Worm (Caenorhabditis elegans): ENCODE measurements around the gene nhr-178.

- TF ChIP-seq C34B4.2 (tag; optimal IDR thresholded peaks at IDR 0.05) = no peak
- no peak for TF ChIP-seq ztf-11 (tag; optimal IDR thresholded peaks at IDR 0.05)
- no peak for TF ChIP-seq ets-5 (GFP tag; IDR thresholded peaks at IDR 0.05)
- TF ChIP-seq snpc-4 (tag; optimal IDR thresholded peaks at IDR 0.05) = no peak
- no peak for TF ChIP-seq unc-62 (GFP tag; optimal IDR thresholded peaks at IDR 0.05)
- TF ChIP-seq pag-3 (tag; optimal IDR thresholded peaks at IDR 0.05; ENCODE audit: borderline replicate concordance, insufficient read depth) = no peak
- TF ChIP-seq egl-27 (tag; optimal IDR thresholded peaks at IDR 0.05) = no peak
- TF ChIP-seq nhr-237 (tag; optimal IDR thresholded peaks at IDR 0.05) = no peak
- no peak for TF ChIP-seq ces-1 (GFP tag; optimal IDR thresholded peaks at IDR 0.05)
Observed at ce11 chrV:1555072-1555471, 52.7 kb downstream of the nhr-178 start.
